Worm (Caenorhabditis elegans) whole organism, midembryonic: ENCODE results near the gene pho-7.

Source experiments
- T22C8.4 ChIP-seq: fragments of 200-800 bp; sonication (Bioruptor generic); IDR thresholded peaks from 2 replicates; pipeline ENCODE4 v1.3.6; 2022; ENCODE audit warnings: missing genetic modification characterization, missing compliant biosample characterization
- cog-1 ChIP-seq: sonication (generic microtip); optimal IDR thresholded peaks from 2 replicates; lab custom pipeline; 2016; ENCODE audit warnings: missing genetic modification characterization, missing compliant biosample characterization
- flt-1 ChIP-seq: fragments of 200-800 bp; sonication (Bioruptor generic); IDR thresholded peaks from 2 replicates; pipeline ENCODE4 v1.3.6; 2022; ENCODE audit warnings: missing genetic modification characterization, missing compliant biosample characterization
- klf-2 ChIP-seq: fragments of 200-800 bp; sonication (Bioruptor generic); conservative IDR thresholded peaks from 2 replicates; pipeline ENCODE4 v1.3.6; 2022; ENCODE audit warnings: missing genetic modification reagents, missing genetic modification characterization, missing compliant biosample characterization
- med-1 ChIP-seq: sonication (generic microtip); optimal IDR thresholded peaks from 2 replicates; lab custom pipeline; 2017; ENCODE audit warnings: missing genetic modification characterization, mild to moderate bottlenecking, missing compliant biosample characterization, antibody characterized with exemption, missing genetic modification reagents; ENCODE audit not compliant: insufficient read depth
- ref-1 ChIP-seq: fragments of 200-800 bp; sonication (Bioruptor generic); conservative IDR thresholded peaks from 2 replicates; pipeline ENCODE4 v1.3.6; 2022; ENCODE audit warnings: missing genetic modification reagents, missing genetic modification characterization, missing compliant biosample characterization
- tab-1 ChIP-seq: fragments of 200-800 bp; sonication (Bioruptor generic); IDR thresholded peaks from 2 replicates; pipeline ENCODE4 v1.3.6; 2022; ENCODE audit warnings: missing genetic modification characterization, missing compliant biosample characterization
- ztf-23 ChIP-seq: fragments of 200-800 bp; sonication (Bioruptor generic); IDR thresholded peaks from 2 replicates; pipeline ENCODE4 v1.3.6; 2022; ENCODE audit warnings: missing genetic modification reagents, missing genetic modification characterization, missing compliant biosample characterization
- ztf-29 ChIP-seq: fragments of 200-800 bp; sonication (Bioruptor generic); IDR thresholded peaks from 2 replicates; pipeline ENCODE4 v1.3.6; 2022; ENCODE audit warnings: missing genetic modification reagents, missing genetic modification characterization, missing compliant biosample characterization

pho-7 gene

DNA sequence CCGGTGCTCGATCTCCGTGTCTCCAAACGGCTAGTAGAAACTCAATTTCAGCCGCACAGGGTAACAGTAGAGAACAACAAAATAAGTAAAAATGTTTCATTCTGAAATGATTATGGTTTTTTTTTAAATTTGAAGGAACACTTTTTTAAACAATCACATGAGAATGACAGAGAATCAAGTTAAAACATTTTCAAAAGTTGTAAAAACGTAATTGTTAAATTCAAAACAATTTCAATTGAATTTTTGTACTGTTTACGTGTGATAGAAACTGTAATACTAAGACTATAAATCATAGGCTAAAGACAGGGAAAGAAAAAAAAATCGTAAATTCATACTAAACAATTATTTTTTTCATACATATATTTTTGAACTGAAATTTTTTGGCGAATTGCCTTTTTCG, at the start of gene pho-7:
TSS of gene pho-7 (minus strand) at position 101 of the 400 bp plus-strand sequence.
- TF ChIP-seq cog-1 (tag; lab: Kevin White, UChicago) (no peak), flt-1 (GFP tag; lab: Robert Waterston, UW) (no peak)

DNA sequence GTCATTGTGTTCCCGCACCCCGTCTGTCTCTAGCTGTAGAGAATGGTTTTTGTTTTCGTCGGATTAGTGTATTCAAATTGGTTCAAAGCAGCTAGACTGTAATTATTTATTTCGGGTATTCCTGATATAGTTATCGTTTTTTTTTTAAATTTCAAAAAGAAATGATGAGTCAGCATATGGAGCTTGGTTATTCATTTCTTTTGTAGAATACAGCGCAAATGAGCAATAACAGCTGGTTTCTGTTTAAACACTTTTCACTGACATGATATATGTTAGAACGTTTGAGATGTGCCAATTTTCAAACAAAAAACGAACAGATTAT, 49.7 kb upstream of the pho-7 start:
- TF ChIP-seq ref-1, result no peak

ce11 chrX:10990159-10990854, 49.2 kb upstream of the pho-7 start:
- TF ChIP-seq klf-2 (GFP tag; lab: Robert Waterston, UW), result no peak
- no peak for TF ChIP-seq tab-1
- TF ChIP-seq flt-1 (GFP tag; lab: Robert Waterston, UW), result peak; percentile 68
- TF ChIP-seq ref-1, result no peak
- TF ChIP-seq cog-1 (tag; lab: Kevin White, UChicago), result peak; percentile 34
- TF ChIP-seq med-1 (GFP tag; lab: Kevin White, UChicago), result no peak
- no peak for TF ChIP-seq ztf-29
- TF ChIP-seq T22C8.4, result no peak
- no peak for TF ChIP-seq ztf-23 (GFP tag; lab: Robert Waterston, UW)

DNA sequence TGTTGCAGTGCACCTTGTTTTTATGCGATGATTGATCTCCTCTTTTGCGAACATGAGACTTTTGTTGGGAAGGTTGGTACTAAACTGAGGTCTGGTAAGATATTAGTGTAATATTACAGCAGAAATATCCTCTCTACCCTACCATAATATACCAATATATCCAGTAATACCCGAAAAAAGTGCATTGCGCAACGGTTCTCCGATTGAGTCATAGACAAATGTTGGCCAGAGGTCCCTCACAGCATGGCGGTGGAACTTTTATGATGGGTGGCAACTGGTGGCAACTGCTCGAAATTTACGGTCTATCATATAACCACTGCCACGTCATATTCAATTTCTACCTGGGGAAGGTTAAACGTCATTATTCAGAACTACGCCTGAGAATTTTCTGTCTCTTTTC, 48.1 kb upstream of the pho-7 start:
- TF ChIP-seq cog-1 (tag; lab: Kevin White, UChicago) (no peak), T22C8.4 (no peak), klf-2 (GFP tag; lab: Robert Waterston, UW) (no peak), ztf-29 (no peak), ref-1 (no peak), med-1 (GFP tag; lab: Kevin White, UChicago) (no peak), ztf-23 (GFP tag; lab: Robert Waterston, UW) (no peak)

- TF ChIP-seq klf-2 (GFP tag; lab: Robert Waterston, UW), result no peak
- TF ChIP-seq tab-1, result no peak
- no peak for TF ChIP-seq cog-1 (tag; lab: Kevin White, UChicago)
- TF ChIP-seq ref-1, result no peak
- TF ChIP-seq T22C8.4, result no peak
- no peak for TF ChIP-seq med-1 (GFP tag; lab: Kevin White, UChicago)
- no peak for TF ChIP-seq ztf-29
- TF ChIP-seq flt-1 (GFP tag; lab: Robert Waterston, UW), result no peak
- TF ChIP-seq ztf-23 (GFP tag; lab: Robert Waterston, UW), result no peak
Observed at ce11 chrX:10982051-10982450, 40.9 kb upstream of the pho-7 start, which contains the start of gene ver-4. Gene ver-4 (plus strand): TSS chrX:10982351.

- no peak for TF ChIP-seq flt-1 (GFP tag; lab: Robert Waterston, UW)
- no peak for TF ChIP-seq ref-1
- no peak for TF ChIP-seq ztf-23 (GFP tag; lab: Robert Waterston, UW)
- no peak for TF ChIP-seq tab-1
Observed at ce11 chrX:10981374-10981773, 40.2 kb upstream of the pho-7 start.

- no peak for TF ChIP-seq med-1 (GFP tag; lab: Kevin White, UChicago)
- TF ChIP-seq ref-1, result no peak
- TF ChIP-seq ztf-23 (GFP tag; lab: Robert Waterston, UW), result no peak
- TF ChIP-seq tab-1, result no peak
- no peak for TF ChIP-seq flt-1 (GFP tag; lab: Robert Waterston, UW)
- TF ChIP-seq ztf-29, result no peak
- TF ChIP-seq klf-2 (GFP tag; lab: Robert Waterston, UW), result no peak
- no peak for TF ChIP-seq cog-1 (tag; lab: Kevin White, UChicago)
- no peak for TF ChIP-seq T22C8.4
Observed at ce11 chrX:10979186-10979585, 38.0 kb upstream of the pho-7 start, which contains the start of gene pxn-2. Gene pxn-2 (minus strand): TSS chrX:10979286.

DNA sequence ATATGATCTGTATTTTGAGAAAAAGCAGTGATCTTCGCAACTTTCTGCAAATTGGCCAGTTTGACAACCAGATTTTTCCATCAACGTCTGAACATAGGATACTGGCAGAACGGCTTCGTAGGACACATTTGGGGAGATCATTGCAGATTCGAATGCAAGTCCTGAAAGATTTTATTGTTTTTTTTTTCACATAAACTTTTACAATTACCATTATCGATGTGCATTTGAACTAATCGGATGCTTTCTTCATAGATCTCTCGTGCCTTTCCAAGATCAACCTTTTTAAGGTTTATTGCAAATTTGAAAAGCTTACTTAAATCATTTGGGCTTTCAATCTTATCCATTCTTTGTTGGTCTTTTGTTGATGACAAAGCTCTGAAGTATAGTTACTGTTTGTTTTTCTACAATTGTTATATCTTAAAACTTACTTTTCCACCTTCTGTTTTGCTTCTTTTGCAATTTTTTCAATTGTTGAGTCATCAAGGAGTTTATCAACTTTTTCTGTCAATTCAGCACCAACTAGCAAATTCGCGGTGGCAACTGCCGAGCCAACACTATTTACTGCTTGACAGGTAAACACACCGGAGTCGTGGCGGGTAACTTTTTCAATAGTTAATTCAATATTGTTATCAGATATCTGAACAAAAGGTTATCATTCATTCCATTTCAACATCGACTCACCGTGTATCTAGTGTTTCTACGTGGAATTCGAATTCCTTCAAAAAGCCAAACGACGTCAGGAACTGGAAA, 35.5 kb upstream of the pho-7 start:
- TF ChIP-seq ztf-29 (no peak), klf-2 (GFP tag; lab: Robert Waterston, UW) (no peak), ztf-23 (GFP tag; lab: Robert Waterston, UW) (no peak), ref-1 (no peak), tab-1 (no peak), T22C8.4 (no peak), med-1 (GFP tag; lab: Kevin White, UChicago) (no peak), cog-1 (tag; lab: Kevin White, UChicago) (no peak), flt-1 (GFP tag; lab: Robert Waterston, UW) (no peak)

ce11 chrX:10971118-10971517, 30.0 kb upstream of the pho-7 start:
- TF ChIP-seq ztf-23 (GFP tag; lab: Robert Waterston, UW), result no peak
- no peak for TF ChIP-seq ztf-29

- no peak for TF ChIP-seq cog-1 (tag; lab: Kevin White, UChicago)
- no peak for TF ChIP-seq med-1 (GFP tag; lab: Kevin White, UChicago)
- no peak for TF ChIP-seq ztf-23 (GFP tag; lab: Robert Waterston, UW)
- no peak for TF ChIP-seq flt-1 (GFP tag; lab: Robert Waterston, UW)
- TF ChIP-seq tab-1, result no peak
- no peak for TF ChIP-seq T22C8.4
- no peak for TF ChIP-seq ref-1
- no peak for TF ChIP-seq klf-2 (GFP tag; lab: Robert Waterston, UW)
- TF ChIP-seq ztf-29, result no peak
Observed at ce11 chrX:10970629-10971028, 29.5 kb upstream of the pho-7 start, which contains the start of gene K09C8.8. Gene K09C8.8 (plus strand): TSS chrX:10970929.
